Worm (Caenorhabditis elegans): ENCODE data around the gene F29G6.1.

ce11 chrX:11541690-11542089 lies 39.6 kb downstream of the F29G6.1 start:
- TF ChIP-seq tbx-37 (GFP tag; conservative IDR thresholded peaks at IDR 0.05) (no peak), ama-1 (optimal IDR thresholded peaks at IDR 0.05) (no peak), ets-7 (tag; optimal IDR thresholded peaks at IDR 0.05) (no peak), hnd-1 (tag; optimal IDR thresholded peaks at IDR 0.05) (no peak), hmbx-1 (tag; optimal IDR thresholded peaks at IDR 0.05) (no peak), flt-1 (GFP tag; IDR thresholded peaks at IDR 0.05) (no peak), F13C5.2 (tag; optimal IDR thresholded peaks at IDR 0.05) (no peak), scrt-1 (GFP tag; IDR thresholded peaks at IDR 0.05) (no peak), tbx-11 (GFP tag; IDR thresholded peaks at IDR 0.05) (no peak), tra-4 (tag; optimal IDR thresholded peaks at IDR 0.05) (no peak)

Data from whole organism, early embryonic.